Worm (Caenorhabditis elegans): ENCODE data around the gene pgp-4.

DNA sequence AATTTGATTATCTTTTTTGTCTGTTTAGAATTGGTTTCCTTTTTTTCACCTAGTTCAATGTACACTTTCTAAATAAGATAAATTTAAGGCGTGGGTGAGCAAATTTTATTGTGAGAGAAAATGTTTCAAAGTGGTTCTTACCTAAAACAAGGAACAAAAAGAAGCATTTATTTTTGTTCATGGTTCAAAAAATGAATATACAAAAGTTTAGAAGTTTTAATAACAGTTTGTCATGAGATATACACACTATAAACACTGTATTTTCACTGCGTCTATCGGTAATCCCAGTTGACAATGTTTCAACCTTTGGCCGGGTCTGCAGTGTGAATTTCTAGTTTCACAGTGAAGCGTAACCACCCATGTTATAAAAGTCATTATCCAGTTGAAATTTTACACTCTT is 42.2 kb upstream of the pgp-4 start, which contains the start of gene F08G12.11:
- TF ChIP-seq T22C8.4 (GFP tag; IDR thresholded peaks at IDR 0.05): no peak
- no peak for TF ChIP-seq med-1 (GFP tag; optimal IDR thresholded peaks at IDR 0.05; ENCODE audit: insufficient read depth)

Measured in whole organism, midembryonic.